Fruit fly (Drosophila melanogaster): ENCODE data around the gene Ir76a.
A peak's percentile ranks its signal among the peaks of the same experiment; 100 is the strongest.

Ir76a gene

DNA sequence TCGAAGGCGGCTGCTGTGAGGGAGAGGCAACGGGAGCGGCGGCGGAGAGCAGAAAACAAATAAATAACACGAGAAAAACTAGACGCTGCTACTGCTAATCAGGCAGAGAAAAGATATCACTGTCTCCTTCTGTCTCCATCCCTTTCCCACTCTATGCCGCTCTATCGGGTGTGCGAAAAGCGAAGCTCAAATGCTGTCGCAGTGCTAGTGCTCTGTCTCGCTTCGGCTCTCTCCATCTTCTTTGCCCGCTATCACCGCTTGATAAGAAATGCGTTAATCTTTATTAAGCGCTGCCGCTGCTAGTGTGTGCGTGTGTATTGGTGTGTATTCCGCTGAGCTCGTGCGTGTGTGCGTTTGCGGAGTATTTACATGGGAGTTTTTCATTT lies 7.4 kb upstream of the Ir76a start (continued):
- TF ChIP-seq CG13894 (tag; optimal IDR thresholded peaks at IDR 0.05) = peak; percentile 49
- TF ChIP-seq CG13287 (GFP tag; IDR thresholded peaks at IDR 0.05; ENCODE audit: partially characterized antibody) = peak; percentile 31
- no peak for TF ChIP-seq z (GFP tag; IDR thresholded peaks at IDR 0.05)
- TF ChIP-seq Blimp-1 (GFP tag; optimal IDR thresholded peaks at IDR 0.05) = no peak
- TF ChIP-seq Scr (GFP tag; IDR thresholded peaks at IDR 0.05; ENCODE audit: partially characterized antibody) = peak; percentile 44
- TF ChIP-seq hb (GFP tag; IDR thresholded peaks at IDR 0.05; ENCODE audit: partially characterized antibody) = no peak
- no peak for TF ChIP-seq Chrac-16 (GFP tag; optimal IDR thresholded peaks at IDR 0.05)
- peak; percentile 18 for TF ChIP-seq nau (GFP tag; optimal IDR thresholded peaks at IDR 0.05)
- TF ChIP-seq CG6689 (GFP tag; IDR thresholded peaks at IDR 0.05) = 0 out of 2 replicates have a peak, but pooled peaks have one; percentile 4
- no peak; the same call in 1 of the 2 replicates for TF ChIP-seq unc-4 (GFP tag; IDR thresholded peaks at IDR 0.05; ENCODE audit: partially characterized antibody)
- peak; percentile 36; the same call in 1 of the 2 replicates for TF ChIP-seq sna (GFP tag; IDR thresholded peaks at IDR 0.05; ENCODE audit: partially characterized antibody)
- TF ChIP-seq CG31388 (GFP tag; optimal IDR thresholded peaks at IDR 0.05) = no peak
- peak in 1 of 3 experiments; percentile 0 for TF ChIP-seq Stat92E (GFP tag; optimal IDR thresholded peaks at IDR 0.05)
- no peak for TF ChIP-seq lab (GFP tag; optimal IDR thresholded peaks at IDR 0.05)
- TF ChIP-seq stwl (tag; optimal IDR thresholded peaks at IDR 0.05) = no peak
- TF ChIP-seq CG8359 (GFP tag; optimal IDR thresholded peaks at IDR 0.05; ENCODE audit: borderline replicate concordance) = no peak
- TF ChIP-seq Xbp1 (GFP tag; optimal IDR thresholded peaks at IDR 0.05) = no peak
- no peak for TF ChIP-seq knrl (GFP tag; IDR thresholded peaks at IDR 0.05; ENCODE audit: partially characterized antibody)
- no peak for TF ChIP-seq emc (GFP tag; optimal IDR thresholded peaks at IDR 0.05)
- TF ChIP-seq chinmo (GFP tag; IDR thresholded peaks at IDR 0.05; ENCODE audit: partially characterized antibody) = peak; percentile 97
- TF ChIP-seq Dref (GFP tag; IDR thresholded peaks at IDR 0.05) = no peak
- TF ChIP-seq CG12299 (tag; optimal IDR thresholded peaks at IDR 0.05) = no peak
- no peak for TF ChIP-seq CG17186 (GFP tag; optimal IDR thresholded peaks at IDR 0.05)
- peak; percentile 36; the same call in 1 of the 3 replicates for TF ChIP-seq CG34422 (GFP tag; IDR thresholded peaks at IDR 0.05)
- no peak for TF ChIP-seq CG10209 (GFP tag; optimal IDR thresholded peaks at IDR 0.05)
- peak; percentile 18 for TF ChIP-seq CG31365 (tag; optimal IDR thresholded peaks at IDR 0.05)
- TF ChIP-seq CG15073 (GFP tag; optimal IDR thresholded peaks at IDR 0.05) = no peak
- no peak for TF ChIP-seq klu (GFP tag; IDR thresholded peaks at IDR 0.05)
- TF ChIP-seq CG11695 (GFP tag; IDR thresholded peaks at IDR 0.05) = no peak
- TF ChIP-seq CG5245 (GFP tag; optimal IDR thresholded peaks at IDR 0.05) = no peak
- peak; percentile 1 for TF ChIP-seq salm (tag; optimal IDR thresholded peaks at IDR 0.05)
- TF ChIP-seq CG8290 (GFP tag; optimal IDR thresholded peaks at IDR 0.05) = no peak
- peak in 1 of 2 experiments; percentile 52 for TF ChIP-seq CG8290 (tag; optimal IDR thresholded peaks at IDR 0.05)
- TF ChIP-seq CG4730 (GFP tag; IDR thresholded peaks at IDR 0.05) = no peak
- no peak for TF ChIP-seq trem (tag; optimal IDR thresholded peaks at IDR 0.05)
- no peak for TF ChIP-seq Dbx (GFP tag; IDR thresholded peaks at IDR 0.05)
- no peak for TF ChIP-seq sens (GFP tag)
- TF ChIP-seq CG9727 (GFP tag; optimal IDR thresholded peaks at IDR 0.05) = no peak
- no peak for TF ChIP-seq Jarid2 (GFP tag; optimal IDR thresholded peaks at IDR 0.05)
- no peak for TF ChIP-seq row (GFP tag; IDR thresholded peaks at IDR 0.05)
- peak; percentile 52 for TF ChIP-seq gro (GFP tag; optimal IDR thresholded peaks at IDR 0.05)
- TF ChIP-seq Dfd (GFP tag; optimal IDR thresholded peaks at IDR 0.05) = no peak
- no peak for TF ChIP-seq so (GFP tag; IDR thresholded peaks at IDR 0.05)
- no peak for TF ChIP-seq Lpt (GFP tag; optimal IDR thresholded peaks at IDR 0.05)
- peak; percentile 18 for TF ChIP-seq CG6854 (GFP tag; optimal IDR thresholded peaks at IDR 0.05)
- no peak for TF ChIP-seq org-1 (GFP tag; optimal IDR thresholded peaks at IDR 0.05)
- no peak for TF ChIP-seq psq (GFP tag; optimal IDR thresholded peaks at IDR 0.05)
- peak; percentile 68 for TF ChIP-seq Atf6 (GFP tag; IDR thresholded peaks at IDR 0.05)
- no peak for TF ChIP-seq CG16779 (GFP tag; IDR thresholded peaks at IDR 0.05)
- no peak for TF ChIP-seq MTF-1 (GFP tag; optimal IDR thresholded peaks at IDR 0.05; ENCODE audit: borderline replicate concordance)
- no peak for TF ChIP-seq dimm (GFP tag; IDR thresholded peaks at IDR 0.05)
